Worm (Caenorhabditis elegans) whole organism, young adult: Measurements from ENCODE around the gene try-4.

Source experiments
- F55B11.4 ChIP-seq: sonication (generic microtip); optimal IDR thresholded peaks from 2 replicates; lab custom pipeline; 2016; ENCODE audit warnings: missing compliant biosample characterization, missing genetic modification characterization, borderline replicate concordance; ENCODE audit not compliant: insufficient read depth
- K12H6.12 ChIP-seq: fragments of 200-800 bp; sonication (Bioruptor generic); optimal IDR thresholded peaks from 2 replicates; lab custom pipeline; 2018; ENCODE audit warnings: mild to moderate bottlenecking, missing genetic modification characterization, missing compliant biosample characterization
- cebp-1 ChIP-seq, 2 experiments: fragments of 200-800 bp in 1 of 2; sonication (Bioruptor generic) in 1 of 2; sonication (generic microtip) in 1 of 2; IDR thresholded peaks in 1 of 2; optimal IDR thresholded peaks in 1 of 2; 2 replicates each; pipeline versions ENCODE4 v1.3.6 to Lab custom; 2017 to 2022; ENCODE audit warnings: missing compliant biosample characterization in 2 of 2, missing genetic modification characterization in 2 of 2, mild to moderate bottlenecking in 1 of 2, missing genetic modification reagents in 1 of 2, moderate library complexity in 1 of 2
- him-1 ChIP-seq: sonication (generic microtip); optimal IDR thresholded peaks from 2 replicates; lab custom pipeline; 2016; ENCODE audit warnings: missing genotype, missing genetic modification reagents, missing genetic modification characterization, missing compliant biosample characterization
- let-607 ChIP-seq, 2 experiments: fragments of 200-800 bp in 1 of 2; sonication (Bioruptor generic) in 1 of 2; sonication (generic microtip) in 1 of 2; optimal IDR thresholded peaks; 2 replicates each; lab custom pipeline; 2016 to 2018; ENCODE audit warnings: mild to moderate bottlenecking in 2 of 2, missing compliant biosample characterization in 2 of 2, missing genetic modification characterization in 2 of 2, moderate library complexity in 2 of 2, missing genotype in 1 of 2
- lin-40 ChIP-seq: sonication (generic microtip); optimal IDR thresholded peaks from 2 replicates; lab custom pipeline; 2016; ENCODE audit warnings: missing genetic modification characterization, mild to moderate bottlenecking, missing compliant biosample characterization, missing genotype, missing genetic modification reagents
- nfya-1 ChIP-seq: sonication (generic microtip); optimal IDR thresholded peaks from 2 replicates; lab custom pipeline; 2017; ENCODE audit warnings: antibody characterized with exemption, missing compliant biosample characterization, missing genetic modification characterization, borderline replicate concordance; ENCODE audit not compliant: insufficient read depth
- sea-2 ChIP-seq: fragments of 200-800 bp; sonication (Bioruptor generic); IDR thresholded peaks from 2 replicates; pipeline ENCODE4 v1.3.6; 2022; ENCODE audit warnings: missing genetic modification characterization, missing compliant biosample characterization
- unc-62 ChIP-seq: fragments of 150-350 bp; optimal IDR thresholded peaks from 2 replicates; lab custom pipeline; 2014; ENCODE audit warnings: missing biosample characterization, missing genetic modification reagents, missing genetic modification characterization

- TF ChIP-seq sea-2 (peak; percentile 20; the same call in 1 of the 2 replicates), nfya-1 (tag; lab: Kevin White, UChicago) (no peak), K12H6.12 (no peak), F55B11.4 (no peak), let-607 (tag; optimal IDR thresholded peaks at IDR 0.05; lab: Kevin White, UChicago) (no peak), cebp-1 (GFP tag; IDR thresholded peaks at IDR 0.05; lab: Robert Waterston, UW) (no peak), cebp-1 (tag; optimal IDR thresholded peaks at IDR 0.05; lab: Kevin White, UChicago) (no peak), lin-40 (tag; lab: Kevin White, UChicago) (no peak), him-1 (tag; lab: Kevin White, UChicago) (no peak), unc-62 (no peak)
Measured at ce11 chrV:20837765-20838164, 23.2 kb downstream of the try-4 start, which contains the start of gene mrps-12.
